Fruit fly (Drosophila melanogaster) whole organism, embryonic: ENCODE data around the gene CG31287.
A peak's percentile ranks its signal among the peaks of the same experiment; 100 is the strongest.

Experiments used
- Bdp1 ChIP-seq: fragments of 200-800 bp; sonication (Bioruptor generic); optimal IDR thresholded peaks from 3 replicates; lab custom pipeline; 2016; ENCODE audit warnings: missing biosample characterization, missing genetic modification characterization
- Bgb ChIP-seq: fragments of 200-800 bp; sonication (Bioruptor generic); IDR thresholded peaks from 2 replicates; pipeline ENCODE4 v1.3.6; 2022; ENCODE audit warnings: missing biosample characterization, missing genetic modification characterization; ENCODE audit not compliant: partially characterized antibody
- Blimp-1 ChIP-seq: fragments of 200-800 bp; sonication (Bioruptor generic); optimal IDR thresholded peaks from 3 replicates; lab custom pipeline; 2018; ENCODE audit warnings: missing biosample characterization, missing genetic modification characterization, mild to moderate bottlenecking, moderate library complexity, missing genetic modification reagents
- CG10209 ChIP-seq: fragments of 200-800 bp; sonication (Bioruptor generic); optimal IDR thresholded peaks from 3 replicates; lab custom pipeline; 2017; ENCODE audit warnings: missing biosample characterization, mild to moderate bottlenecking, missing genetic modification characterization, missing genetic modification reagents
- CG10462 ChIP-seq: fragments of 200-800 bp; sonication (Bioruptor generic); optimal IDR thresholded peaks from 2 replicates; lab custom pipeline; 2016; ENCODE audit warnings: missing biosample characterization, missing genetic modification characterization
- CG10654 ChIP-seq: fragments of 200-800 bp; sonication (Bioruptor generic); optimal IDR thresholded peaks from 2 replicates; lab custom pipeline; 2016; ENCODE audit warnings: missing biosample characterization, missing genetic modification characterization
- CG10979 ChIP-seq: fragments of 200-800 bp; sonication (Bioruptor generic); optimal IDR thresholded peaks from 2 replicates; lab custom pipeline; 2018; ENCODE audit warnings: missing biosample characterization, mild to moderate bottlenecking, missing genetic modification characterization, moderate library complexity
- CG12744 ChIP-seq: fragments of 200-800 bp; sonication (Bioruptor generic); optimal IDR thresholded peaks from 2 replicates; lab custom pipeline; 2016; ENCODE audit warnings: missing biosample characterization, missing genetic modification characterization
- CG12769 ChIP-seq: fragments of 200-800 bp; sonication (Bioruptor generic); optimal IDR thresholded peaks from 2 replicates; lab custom pipeline; 2019; ENCODE audit warnings: missing biosample characterization, mild to moderate bottlenecking, missing genetic modification characterization, moderate library complexity
- CG14441 ChIP-seq: fragments of 200-800 bp; sonication (Bioruptor generic); IDR thresholded peaks from 2 replicates; pipeline ENCODE4 v1.3.6; 2022; ENCODE audit warnings: missing biosample characterization, missing genetic modification characterization
- CG1647 ChIP-seq: fragments of 200-800 bp; sonication (Bioruptor generic); optimal IDR thresholded peaks from 3 replicates; lab custom pipeline; 2016; ENCODE audit warnings: missing biosample characterization, missing genetic modification characterization
- CG17612 ChIP-seq: fragments of 200-800 bp; sonication (Bioruptor generic); IDR thresholded peaks from 2 replicates; pipeline ENCODE4 v1.3.6; 2022; ENCODE audit warnings: missing biosample characterization, missing genetic modification characterization
- CG2120 ChIP-seq: fragments of 200-800 bp; sonication (Bioruptor generic); optimal IDR thresholded peaks from 3 replicates; lab custom pipeline; 2016; ENCODE audit warnings: missing biosample characterization, missing genetic modification characterization
- CG7357 ChIP-seq: fragments of 200-800 bp; sonication (Bioruptor generic); IDR thresholded peaks from 3 replicates; pipeline ENCODE4 v1.3.6; 2022; ENCODE audit warnings: missing biosample characterization, missing genetic modification characterization
- CG7928 ChIP-seq: fragments of 200-800 bp; sonication (Bioruptor generic); optimal IDR thresholded peaks from 2 replicates; lab custom pipeline; 2017; ENCODE audit warnings: missing biosample characterization, mild to moderate bottlenecking, missing genetic modification characterization
- CG8290 ChIP-seq, 3 experiments: fragments of 200-800 bp; sonication (Bioruptor generic); optimal IDR thresholded peaks; 2 replicates each; lab custom pipeline; 2016 to 2019; ENCODE audit warnings: missing biosample characterization in 3 of 3, missing genetic modification characterization in 3 of 3, mild to moderate bottlenecking in 2 of 3, moderate library complexity in 1 of 3
- CG8765 ChIP-seq: fragments of 200-800 bp; sonication (Bioruptor generic); IDR thresholded peaks from 2 replicates; pipeline ENCODE4 v1.3.6; 2022; ENCODE audit warnings: missing biosample characterization, missing genetic modification characterization
- CG9817 ChIP-seq: fragments of 200-800 bp; sonication (Bioruptor generic); optimal IDR thresholded peaks from 2 replicates; lab custom pipeline; 2018; ENCODE audit warnings: missing biosample characterization, mild to moderate bottlenecking, missing genetic modification characterization, moderate library complexity
- Gug ChIP-seq: fragments of 200-800 bp; sonication (Bioruptor generic); IDR thresholded peaks from 4 replicates; pipeline ENCODE4 v1.3.6; 2022; ENCODE audit warnings: missing biosample characterization, missing genetic modification characterization
- Lhr ChIP-seq: fragments of 200-800 bp; sonication (Bioruptor generic); optimal IDR thresholded peaks from 3 replicates; lab custom pipeline; 2017; ENCODE audit warnings: mild to moderate bottlenecking, missing biosample characterization, missing genetic modification reagents, missing genetic modification characterization
- MESR4 ChIP-seq: fragments of 200-800 bp; sonication (Bioruptor generic); optimal IDR thresholded peaks from 2 replicates; lab custom pipeline; 2018; ENCODE audit warnings: missing biosample characterization, mild to moderate bottlenecking, missing genetic modification characterization, moderate library complexity
- Mes4 ChIP-seq: fragments of 200-800 bp; sonication (Bioruptor generic); optimal IDR thresholded peaks from 2 replicates; lab custom pipeline; 2016; ENCODE audit warnings: missing biosample characterization, missing genetic modification characterization
- NC2β ChIP-seq: fragments of 200-800 bp; sonication (Bioruptor generic); optimal IDR thresholded peaks from 2 replicates; lab custom pipeline; 2016; ENCODE audit warnings: missing biosample characterization, missing genetic modification characterization
- Oli ChIP-seq: fragments of 200-800 bp; sonication (Bioruptor generic); optimal IDR thresholded peaks from 2 replicates; lab custom pipeline; 2018; ENCODE audit warnings: missing biosample characterization, mild to moderate bottlenecking, missing genetic modification characterization, moderate library complexity
- Ssrp ChIP-seq: fragments of 200-800 bp; sonication (Bioruptor generic); optimal IDR thresholded peaks from 2 replicates; lab custom pipeline; 2018; ENCODE audit warnings: missing biosample characterization, mild to moderate bottlenecking, missing genetic modification characterization, moderate library complexity
- Tbp ChIP-seq: fragments of >200 bp; optimal IDR thresholded peaks from 2 replicates; lab custom pipeline; 2018; ENCODE audit warnings: missing biosample characterization, missing genetic modification characterization
- Xrp1 ChIP-seq: fragments of 200-800 bp; sonication (Bioruptor generic); IDR thresholded peaks from 2 replicates; pipeline ENCODE4 v1.3.6; 2022; ENCODE audit warnings: missing biosample characterization, missing genetic modification characterization
- abd-A ChIP-seq: fragments of 200-800 bp; sonication (Bioruptor generic); optimal IDR thresholded peaks from 3 replicates; lab custom pipeline; 2019; ENCODE audit warnings: missing biosample characterization, mild to moderate bottlenecking, missing genetic modification characterization, moderate library complexity
- bowl ChIP-seq: fragments of 200-800 bp; sonication (Bioruptor generic); IDR thresholded peaks from 2 replicates; pipeline ENCODE4 v1.3.6; 2022; ENCODE audit warnings: missing biosample characterization, missing genetic modification characterization
- btn ChIP-seq: fragments of 200-800 bp; sonication (Bioruptor generic); optimal IDR thresholded peaks from 2 replicates; lab custom pipeline; 2016; ENCODE audit warnings: missing biosample characterization, missing genetic modification characterization
- chn ChIP-seq: fragments of 200-800 bp; sonication (Bioruptor generic); optimal IDR thresholded peaks from 2 replicates; lab custom pipeline; 2016; ENCODE audit warnings: missing biosample characterization, missing genetic modification characterization
- corto ChIP-seq: fragments of 200-800 bp; sonication (Bioruptor generic); optimal IDR thresholded peaks from 2 replicates; lab custom pipeline; 2016; ENCODE audit warnings: missing biosample characterization, mild to moderate bottlenecking, missing genetic modification characterization, moderate library complexity
- dysf ChIP-seq: fragments of 200-800 bp; sonication (Bioruptor generic); IDR thresholded peaks from 3 replicates; pipeline ENCODE4 v1.3.6; 2022; ENCODE audit warnings: missing biosample characterization, missing genetic modification characterization
- fd3F ChIP-seq: fragments of 200-800 bp; sonication (Bioruptor generic); optimal IDR thresholded peaks from 2 replicates; lab custom pipeline; 2018; ENCODE audit warnings: missing biosample characterization, mild to moderate bottlenecking, missing genetic modification characterization, moderate library complexity
- fru ChIP-seq: fragments of >200 bp; optimal IDR thresholded peaks from 2 replicates; lab custom pipeline; 2017
- grau ChIP-seq: fragments of 200-800 bp; optimal IDR thresholded peaks from 3 replicates; lab custom pipeline; 2019; ENCODE audit warnings: missing biosample characterization, mild to moderate bottlenecking, missing genetic modification characterization, moderate library complexity
- her ChIP-seq: fragments of 200-800 bp; sonication (Bioruptor generic); optimal IDR thresholded peaks from 2 replicates; lab custom pipeline; 2016; ENCODE audit warnings: missing biosample characterization, missing genetic modification characterization
- lab ChIP-seq: fragments of 200-800 bp; sonication (Bioruptor generic); optimal IDR thresholded peaks from 3 replicates; lab custom pipeline; 2017; ENCODE audit warnings: missing biosample characterization, missing genetic modification characterization, mild to moderate bottlenecking, moderate library complexity, missing genetic modification reagents
- lmd ChIP-seq: fragments of 200-800 bp; sonication (Bioruptor generic); IDR thresholded peaks from 2 replicates; pipeline ENCODE4 v1.3.6; 2022; ENCODE audit warnings: missing biosample characterization, missing genetic modification characterization
- lola ChIP-seq, 3 experiments: fragments of >200 bp in 2 of 3; fragments of 200-800 bp in 1 of 3; sonication (Bioruptor generic) in 1 of 3; optimal IDR thresholded peaks; 2 replicates each; lab custom pipeline; 2017 to 2019; ENCODE audit warnings: missing biosample characterization in 3 of 3, missing genetic modification characterization in 3 of 3, mild to moderate bottlenecking in 1 of 3, moderate library complexity in 1 of 3
- peb ChIP-seq: fragments of 200-800 bp; sonication (Bioruptor generic); IDR thresholded peaks from 2 replicates; pipeline ENCODE4 v1.3.6; 2022; ENCODE audit warnings: missing biosample characterization, missing genetic modification characterization
- pros ChIP-seq: fragments of 200-800 bp; sonication (Bioruptor generic); optimal IDR thresholded peaks from 3 replicates; lab custom pipeline; 2019; ENCODE audit warnings: missing biosample characterization, mild to moderate bottlenecking, missing genetic modification characterization, moderate library complexity
- schlank ChIP-seq: fragments of 200-800 bp; sonication (Bioruptor generic); optimal IDR thresholded peaks from 2 replicates; lab custom pipeline; 2018; ENCODE audit warnings: missing biosample characterization, mild to moderate bottlenecking, missing genetic modification characterization
- sna ChIP-seq: fragments of 200-800 bp; sonication (Bioruptor generic); IDR thresholded peaks from 2 replicates; pipeline ENCODE4 v1.3.6; 2022; ENCODE audit warnings: missing biosample characterization, missing genetic modification characterization; ENCODE audit not compliant: partially characterized antibody
- tap ChIP-seq: fragments of 200-800 bp; optimal IDR thresholded peaks from 3 replicates; lab custom pipeline; 2019; ENCODE audit warnings: missing biosample characterization, mild to moderate bottlenecking, missing genetic modification characterization, moderate library complexity
- tio ChIP-seq: fragments of 200-800 bp; sonication (Bioruptor generic); optimal IDR thresholded peaks from 2 replicates; lab custom pipeline; 2017; ENCODE audit warnings: missing biosample characterization, missing genetic modification characterization, inconsistent platforms
- zen2 ChIP-seq: fragments of 200-800 bp; sonication (Bioruptor generic); IDR thresholded peaks from 3 replicates; pipeline ENCODE4 v1.3.6; 2022; ENCODE audit warnings: missing biosample characterization, missing genetic modification characterization; ENCODE audit not compliant: partially characterized antibody

The CG31287 gene

dm6 chr3R:16221359-16222299, 18.5 kb downstream of the CG31287 start (continued):
- TF ChIP-seq CG7357 (peak; percentile 73; the same call in 2 of the 3 replicates), Lhr (GFP tag; lab: Kevin White, UChicago) (peak; percentile 9), corto (peak; percentile 50), lab (GFP tag; lab: Kevin White, UChicago) (peak; percentile 85), CG9817 (tag; lab: Kevin White, UChicago) (peak; percentile 66), tap (tag; lab: Kevin White, UChicago) (peak; percentile 86), bowl (GFP tag; lab: Robert Waterston, UW) (no peak), CG1647 (GFP tag; lab: Kevin White, UChicago) (no peak), dysf (GFP tag; lab: Robert Waterston, UW) (peak; percentile 76; the same call in 2 of the 3 replicates), fru (lab: Kevin White, UChicago) (no peak), tio (GFP tag; lab: Kevin White, UChicago) (peak; percentile 94), CG17612 (GFP tag; lab: Robert Waterston, UW) (no peak; the same call in 1 of the 2 replicates), CG8290 (GFP tag; optimal IDR thresholded peaks at IDR 0.05; lab: Kevin White, UChicago) (peak; percentile 44), CG8290 (tag; optimal IDR thresholded peaks at IDR 0.05; lab: Kevin White, UChicago) (peak in 1 of 2 experiments; percentile 64), lmd (peak; percentile 83), Bgb (GFP tag; lab: Robert Waterston, UW) (peak; percentile 29; the same call in 1 of the 2 replicates), Ssrp (tag; lab: Kevin White, UChicago) (peak; percentile 96), zen2 (GFP tag; lab: Robert Waterston, UW) (no peak), Oli (tag; lab: Kevin White, UChicago) (peak; percentile 98), MESR4 (no peak), lola (GFP tag; optimal IDR thresholded peaks at IDR 0.05; lab: Kevin White, UChicago) (peak in 2 of 3 experiments; percentile 22 to 100), Bdp1 (GFP tag; lab: Kevin White, UChicago) (peak; percentile 29), Tbp (GFP tag; lab: Kevin White, UChicago) (no peak), CG12744 (GFP tag; lab: Kevin White, UChicago) (no peak), chn (GFP tag; lab: Kevin White, UChicago) (no peak), fd3F (GFP tag; lab: Kevin White, UChicago) (peak; percentile 79), Gug (GFP tag; lab: Robert Waterston, UW) (peak; percentile 89), sna (GFP tag; lab: Robert Waterston, UW) (0 out of 2 replicates have a peak, but pooled peaks have one; percentile 16), btn (GFP tag; lab: Kevin White, UChicago) (no peak), NC2β (GFP tag; lab: Kevin White, UChicago) (peak; percentile 18), Xrp1 (GFP tag; lab: Robert Waterston, UW) (peak; percentile 71), abd-A (tag; lab: Kevin White, UChicago) (peak; percentile 94), CG8765 (GFP tag; lab: Robert Waterston, UW) (peak; percentile 40; the same call in 1 of the 2 replicates), CG10209 (GFP tag; lab: Kevin White, UChicago) (peak; percentile 98), CG10654 (GFP tag; lab: Kevin White, UChicago) (peak; percentile 74), CG14441 (peak; percentile 80), grau (tag; lab: Kevin White, UChicago) (peak; percentile 88), peb (GFP tag; lab: Robert Waterston, UW) (no peak; the same call in 1 of the 2 replicates), her (no peak), CG7928 (GFP tag; lab: Kevin White, UChicago) (peak; percentile 55), Mes4 (GFP tag; lab: Kevin White, UChicago) (no peak), CG12769 (tag; lab: Kevin White, UChicago) (peak; percentile 83), schlank (no peak), CG2120 (GFP tag; lab: Kevin White, UChicago) (peak; percentile 63), CG10462 (GFP tag; lab: Kevin White, UChicago) (peak; percentile 83), Blimp-1 (GFP tag; lab: Kevin White, UChicago) (peak; percentile 85), CG10979 (tag; lab: Kevin White, UChicago) (peak; percentile 96), pros (peak; percentile 19)
